Fruit fly (Drosophila melanogaster) S2 (cell line): Measurements from ENCODE around the gene SerRS.

Experiments
- CG8478 ChIP-seq: fragments of >200 bp; optimal IDR thresholded peaks from 2 replicates; lab custom pipeline; 2018
- CTCF ChIP-seq, 2 experiments: fragments of >200 bp; optimal IDR thresholded peaks; 2 replicates each; lab custom pipeline; 2018

Gene SerRS

dm6 chr2L:2999113-2999512 lies 38.1 kb downstream of the SerRS start, which contains the start of gene Ccdc85:
TSS of gene Ccdc85 (plus strand) at chr2L:2999286.
- peak; percentile 23 to 51 for TF ChIP-seq CTCF (optimal IDR thresholded peaks at IDR 0.05; lab: Kevin White, UChicago)
- TF ChIP-seq CG8478 (lab: Kevin White, UChicago): no peak

dm6 chr2L:2993702-2994101 lies 43.5 kb downstream of the SerRS start:
- TF ChIP-seq CG8478 (lab: Kevin White, UChicago) (no peak), CTCF (optimal IDR thresholded peaks at IDR 0.05; lab: Kevin White, UChicago) (no peak)

dm6 chr2L:2993236-2993635 lies 44.0 kb downstream of the SerRS start:
- TF ChIP-seq CTCF (optimal IDR thresholded peaks at IDR 0.05; lab: Kevin White, UChicago) (no peak), CG8478 (lab: Kevin White, UChicago) (no peak)

- TF ChIP-seq CG8478 (lab: Kevin White, UChicago): no peak
- peak in 1 of 2 experiments; percentile 2 for TF ChIP-seq CTCF (optimal IDR thresholded peaks at IDR 0.05; lab: Kevin White, UChicago)
Observed at dm6 chr2L:2992664-2993174, 44.5 kb downstream of the SerRS start, which contains the start of the genes okr and CG3558. TSS of gene okr (minus strand) at chr2L:2992759. TSS of gene CG3558 (plus strand) at chr2L:2992870.

- TF ChIP-seq CTCF (optimal IDR thresholded peaks at IDR 0.05; lab: Kevin White, UChicago): peak in 1 of 2 experiments; percentile 17
- no peak for TF ChIP-seq CG8478 (lab: Kevin White, UChicago)
Observed at dm6 chr2L:2987681-2988381, 49.4 kb downstream of the SerRS start, which contains the start of the genes Chd1 and Bem46. TSS of gene Chd1 (minus strand) at chr2L:2987723. TSS of gene Bem46 (plus strand) at chr2L:2988116.

dm6 chr2L:2986776-2987175 lies 50.4 kb downstream of the SerRS start:
- TF ChIP-seq CTCF (optimal IDR thresholded peaks at IDR 0.05; lab: Kevin White, UChicago) (no peak), CG8478 (lab: Kevin White, UChicago) (no peak)
